Worm (Caenorhabditis elegans) whole organism, midembryonic: Measurements from ENCODE around the gene gro-1.

Experiments
- T22C8.4 ChIP-seq: fragments of 200-800 bp; sonication (Bioruptor generic); IDR thresholded peaks from 2 replicates; pipeline ENCODE4 v1.3.6; 2022; ENCODE audit warnings: missing genetic modification characterization, missing compliant biosample characterization
- cog-1 ChIP-seq: sonication (generic microtip); optimal IDR thresholded peaks from 2 replicates; lab custom pipeline; 2016; ENCODE audit warnings: missing genetic modification characterization, missing compliant biosample characterization
- flt-1 ChIP-seq: fragments of 200-800 bp; sonication (Bioruptor generic); IDR thresholded peaks from 2 replicates; pipeline ENCODE4 v1.3.6; 2022; ENCODE audit warnings: missing genetic modification characterization, missing compliant biosample characterization
- klf-2 ChIP-seq: fragments of 200-800 bp; sonication (Bioruptor generic); conservative IDR thresholded peaks from 2 replicates; pipeline ENCODE4 v1.3.6; 2022; ENCODE audit warnings: missing genetic modification reagents, missing genetic modification characterization, missing compliant biosample characterization
- med-1 ChIP-seq: sonication (generic microtip); optimal IDR thresholded peaks from 2 replicates; lab custom pipeline; 2017; ENCODE audit warnings: missing genetic modification characterization, mild to moderate bottlenecking, missing compliant biosample characterization, antibody characterized with exemption, missing genetic modification reagents; ENCODE audit not compliant: insufficient read depth
- tab-1 ChIP-seq: fragments of 200-800 bp; sonication (Bioruptor generic); IDR thresholded peaks from 2 replicates; pipeline ENCODE4 v1.3.6; 2022; ENCODE audit warnings: missing genetic modification characterization, missing compliant biosample characterization
- ztf-23 ChIP-seq: fragments of 200-800 bp; sonication (Bioruptor generic); IDR thresholded peaks from 2 replicates; pipeline ENCODE4 v1.3.6; 2022; ENCODE audit warnings: missing genetic modification reagents, missing genetic modification characterization, missing compliant biosample characterization
- ztf-29 ChIP-seq: fragments of 200-800 bp; sonication (Bioruptor generic); IDR thresholded peaks from 2 replicates; pipeline ENCODE4 v1.3.6; 2022; ENCODE audit warnings: missing genetic modification reagents, missing genetic modification characterization, missing compliant biosample characterization

DNA sequence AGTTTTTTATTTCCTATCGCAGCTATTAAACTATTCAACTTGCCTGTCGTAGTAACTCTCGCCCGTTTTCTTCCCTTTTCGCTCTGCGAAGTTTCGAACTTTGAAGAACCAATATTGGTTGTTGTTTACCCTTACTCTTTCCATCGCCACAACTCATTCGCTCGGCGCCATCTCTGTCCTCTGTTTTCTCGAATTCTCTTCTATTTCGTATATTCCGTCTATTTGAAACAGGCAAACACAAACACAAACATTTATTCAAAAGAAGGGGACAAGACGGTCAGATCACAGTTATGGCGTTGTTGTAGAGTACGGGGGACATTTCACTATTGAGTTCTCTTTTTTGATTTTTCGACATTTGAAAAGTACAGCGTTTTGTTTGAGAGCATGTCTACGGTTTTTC, 42.1 kb upstream of the gro-1 start:
- TF ChIP-seq ztf-29 (no peak), flt-1 (GFP tag; lab: Robert Waterston, UW) (no peak), T22C8.4 (no peak), med-1 (GFP tag; lab: Kevin White, UChicago) (no peak), klf-2 (GFP tag; lab: Robert Waterston, UW) (no peak), ztf-23 (GFP tag; lab: Robert Waterston, UW) (no peak), cog-1 (tag; lab: Kevin White, UChicago) (no peak), tab-1 (GFP tag; lab: Robert Waterston, UW) (no peak)
